Worm (Caenorhabditis elegans) whole organism, L1 larva: ENCODE measurements around the gene C54D10.4.

Experiments used
- F16B12.6 ChIP-seq: fragments of 150-350 bp; optimal IDR thresholded peaks from 2 replicates; lab custom pipeline; 2014; ENCODE audit warnings: missing biosample characterization, missing genetic modification characterization
- lir-3 ChIP-seq: sonication (generic microtip); optimal IDR thresholded peaks from 2 replicates; lab custom pipeline; 2016; ENCODE audit warnings: mild to moderate bottlenecking, missing genetic modification characterization, moderate library complexity, missing compliant biosample characterization; ENCODE audit not compliant: poor library complexity
- mab-9 ChIP-seq: fragments of 200-800 bp; sonication (Bioruptor generic); IDR thresholded peaks from 2 replicates; pipeline ENCODE4 v1.3.6; 2022; ENCODE audit warnings: missing genetic modification reagents, missing genetic modification characterization, missing compliant biosample characterization
- pqm-1 ChIP-seq: sonication (generic microtip); optimal IDR thresholded peaks from 3 replicates; lab custom pipeline; 2017; ENCODE audit warnings: missing biosample characterization, missing genetic modification characterization
- sptf-1 ChIP-seq: fragments of 150-350 bp; optimal IDR thresholded peaks from 2 replicates; lab custom pipeline; 2014; ENCODE audit warnings: missing biosample characterization, missing genetic modification characterization
- unc-86 ChIP-seq: sonication (generic microtip); optimal IDR thresholded peaks from 2 replicates; lab custom pipeline; 2016; ENCODE audit warnings: missing genetic modification characterization, missing compliant biosample characterization
- vab-15 ChIP-seq: sonication (generic microtip); optimal IDR thresholded peaks from 2 replicates; lab custom pipeline; 2017; ENCODE audit warnings: missing genotype, mild to moderate bottlenecking, missing genetic modification characterization, missing compliant biosample characterization

DNA sequence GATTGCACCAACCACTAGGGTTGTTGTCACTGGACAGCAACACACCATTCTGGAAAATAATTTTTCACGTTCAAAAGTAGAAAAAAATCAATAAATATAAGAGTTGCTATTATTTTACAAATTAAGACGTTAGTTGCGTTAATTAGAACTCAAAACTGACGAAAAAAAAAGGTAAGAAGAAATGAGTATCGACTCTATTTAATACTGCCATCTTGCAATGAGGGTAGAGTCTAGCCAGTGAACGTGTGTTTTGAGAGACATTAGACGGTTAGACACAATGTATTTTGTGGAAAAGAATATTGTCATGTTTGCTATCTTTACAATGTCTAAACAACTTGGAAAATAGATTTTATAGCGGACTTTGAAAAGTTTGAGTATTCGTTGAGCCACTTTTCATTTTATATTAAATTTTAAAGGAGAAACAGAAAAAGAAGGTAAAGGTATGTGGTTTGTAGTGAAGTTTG is 7.1 kb downstream of the C54D10.4 start, which contains the start of gene cdr-6:
- TF ChIP-seq sptf-1 (tag; lab: Kevin White, UChicago) (no peak), pqm-1 (tag; lab: Kevin White, UChicago) (no peak), F16B12.6 (no peak), mab-9 (GFP tag; lab: Robert Waterston, UW) (no peak), unc-86 (tag; lab: Kevin White, UChicago) (no peak), lir-3 (no peak), vab-15 (no peak)
